Worm (Caenorhabditis elegans) whole organism, midembryonic: ENCODE results near the gene F54F2.7.

Source experiments
- T22C8.4 ChIP-seq: fragments of 200-800 bp; sonication (Bioruptor generic); IDR thresholded peaks from 2 replicates; pipeline ENCODE4 v1.3.6; 2022; ENCODE audit warnings: missing genetic modification characterization, missing compliant biosample characterization
- flt-1 ChIP-seq: fragments of 200-800 bp; sonication (Bioruptor generic); IDR thresholded peaks from 2 replicates; pipeline ENCODE4 v1.3.6; 2022; ENCODE audit warnings: missing genetic modification characterization, missing compliant biosample characterization
- klf-2 ChIP-seq: fragments of 200-800 bp; sonication (Bioruptor generic); conservative IDR thresholded peaks from 2 replicates; pipeline ENCODE4 v1.3.6; 2022; ENCODE audit warnings: missing genetic modification reagents, missing genetic modification characterization, missing compliant biosample characterization
- med-1 ChIP-seq: sonication (generic microtip); optimal IDR thresholded peaks from 2 replicates; lab custom pipeline; 2017; ENCODE audit warnings: missing genetic modification characterization, mild to moderate bottlenecking, missing compliant biosample characterization, antibody characterized with exemption, missing genetic modification reagents; ENCODE audit not compliant: insufficient read depth
- tab-1 ChIP-seq: fragments of 200-800 bp; sonication (Bioruptor generic); IDR thresholded peaks from 2 replicates; pipeline ENCODE4 v1.3.6; 2022; ENCODE audit warnings: missing genetic modification characterization, missing compliant biosample characterization
- ztf-29 ChIP-seq: fragments of 200-800 bp; sonication (Bioruptor generic); IDR thresholded peaks from 2 replicates; pipeline ENCODE4 v1.3.6; 2022; ENCODE audit warnings: missing genetic modification reagents, missing genetic modification characterization, missing compliant biosample characterization

DNA sequence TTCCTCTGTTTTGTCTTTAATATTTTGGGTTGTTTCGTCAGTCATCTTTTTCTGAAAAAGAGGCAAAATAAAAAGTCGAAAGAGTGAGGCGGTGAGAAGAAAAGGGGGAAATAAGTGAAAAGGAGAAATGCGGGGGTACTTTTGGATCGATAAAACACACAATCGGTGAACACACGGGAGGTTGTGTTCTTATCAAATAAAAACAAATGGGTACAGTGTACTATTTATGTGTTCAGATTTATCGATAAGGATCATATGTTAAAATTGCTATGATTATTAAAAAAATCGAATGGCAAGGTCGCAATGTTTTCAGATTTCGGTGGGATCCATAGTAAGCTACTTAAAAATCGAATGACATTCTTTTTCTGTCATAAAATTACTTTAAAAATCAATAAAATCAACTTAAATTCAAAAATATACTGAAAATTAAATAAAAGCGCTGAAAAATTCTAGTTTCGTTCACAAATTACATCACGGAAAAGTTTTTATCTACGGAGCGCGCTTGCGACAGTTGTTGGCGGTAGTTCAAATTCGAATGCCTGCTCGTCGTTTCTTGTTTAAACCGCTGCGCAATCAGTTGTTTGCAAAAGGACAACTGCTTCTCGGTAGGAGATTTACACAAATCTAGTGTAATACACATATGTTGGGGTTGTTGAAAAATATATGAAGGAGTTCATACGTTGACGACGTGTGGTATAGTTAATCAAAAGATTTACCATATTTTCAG, 2.3 kb upstream of the F54F2.7 start, which contains the start of gene prx-19:
- no peak for TF ChIP-seq klf-2
- no peak for TF ChIP-seq flt-1
- TF ChIP-seq tab-1 (GFP tag; lab: Robert Waterston, UW), result no peak
- no peak for TF ChIP-seq med-1 (GFP tag; lab: Kevin White, UChicago)
- no peak for TF ChIP-seq T22C8.4 (GFP tag; lab: Robert Waterston, UW)
- TF ChIP-seq ztf-29 (GFP tag; lab: Robert Waterston, UW), result no peak
